Worm (Caenorhabditis elegans) whole organism, L2 larva: Measurements from ENCODE around the gene F44A2.5.
A peak's percentile ranks its signal among the peaks of the same experiment; 100 is the strongest.

ENCODE experiments used
- C34F6.9 ChIP-seq: fragments of 150-350 bp; optimal IDR thresholded peaks from 2 replicates; lab custom pipeline; 2014; ENCODE audit warnings: missing biosample characterization, missing genetic modification characterization
- F13H6.1 ChIP-seq: sonication (generic microtip); optimal IDR thresholded peaks from 2 replicates; lab custom pipeline; 2016; ENCODE audit warnings: missing genetic modification characterization, missing compliant biosample characterization
- R02D3.7 ChIP-seq: fragments of 150-350 bp; optimal IDR thresholded peaks from 2 replicates; lab custom pipeline; 2014; ENCODE audit warnings: missing biosample characterization, missing genetic modification characterization
- Y55F3AM.14 ChIP-seq: fragments of 200-800 bp; sonication (Bioruptor generic); optimal IDR thresholded peaks from 2 replicates; lab custom pipeline; 2018; ENCODE audit warnings: mild to moderate bottlenecking, missing genetic modification characterization, missing compliant biosample characterization
- ZK546.5 ChIP-seq: sonication (generic microtip); optimal IDR thresholded peaks from 2 replicates; lab custom pipeline; 2017; ENCODE audit warnings: missing biosample characterization, missing genetic modification characterization
- alr-1 ChIP-seq: fragments of 150-350 bp; optimal IDR thresholded peaks from 2 replicates; lab custom pipeline; 2014; ENCODE audit warnings: missing biosample characterization, missing genetic modification characterization
- aly-2 ChIP-seq: fragments of 150-350 bp; optimal IDR thresholded peaks from 2 replicates; lab custom pipeline; 2014; ENCODE audit warnings: missing biosample characterization, missing genetic modification characterization
- ama-1 ChIP-seq: fragments of 150-350 bp; optimal IDR thresholded peaks from 2 replicates; lab custom pipeline; 2018; ENCODE audit warnings: inconsistent platforms
- blmp-1 ChIP-seq: sonication (generic microtip); optimal IDR thresholded peaks from 2 replicates; lab custom pipeline; 2017; ENCODE audit warnings: missing genetic modification characterization, mild to moderate bottlenecking, missing compliant biosample characterization, antibody characterized with exemption, moderate library complexity; ENCODE audit not compliant: insufficient read depth
- ceh-16 ChIP-seq: fragments of 150-350 bp; optimal IDR thresholded peaks from 2 replicates; lab custom pipeline; 2014; ENCODE audit warnings: missing biosample characterization, missing genetic modification characterization
- ceh-82 ChIP-seq: fragments of 150-350 bp; optimal IDR thresholded peaks from 2 replicates; lab custom pipeline; 2014; ENCODE audit warnings: missing biosample characterization, missing genetic modification characterization
- dmd-4 ChIP-seq: sonication (generic microtip); optimal IDR thresholded peaks from 2 replicates; lab custom pipeline; 2017; ENCODE audit warnings: missing biosample characterization, missing genetic modification characterization
- egl-27 ChIP-seq: sonication (generic microtip); optimal IDR thresholded peaks from 3 replicates; lab custom pipeline; 2017; ENCODE audit warnings: missing biosample characterization, missing genetic modification reagents, missing genetic modification characterization
- elt-1 ChIP-seq: fragments of 150-350 bp; optimal IDR thresholded peaks from 2 replicates; lab custom pipeline; 2014; ENCODE audit warnings: missing biosample characterization, missing genetic modification characterization
- fos-1 ChIP-seq: fragments of 150-350 bp; optimal IDR thresholded peaks from 2 replicates; lab custom pipeline; 2014; ENCODE audit warnings: missing biosample characterization, missing genetic modification characterization
- gmeb-1 ChIP-seq: fragments of 150-350 bp; optimal IDR thresholded peaks from 2 replicates; lab custom pipeline; 2014; ENCODE audit warnings: missing biosample characterization, missing genetic modification characterization
- lin-11 ChIP-seq: fragments of 150-350 bp; sonication (generic microtip); optimal IDR thresholded peaks from 2 replicates; lab custom pipeline; 2014; ENCODE audit warnings: missing biosample characterization, missing genetic modification characterization, inconsistent platforms, mixed read lengths
- lin-13 ChIP-seq: fragments of 150-350 bp; optimal IDR thresholded peaks from 2 replicates; lab custom pipeline; 2014; ENCODE audit warnings: missing biosample characterization, missing genetic modification reagents, missing genetic modification characterization
- lin-39 ChIP-seq: fragments of 150-350 bp; optimal IDR thresholded peaks from 2 replicates; lab custom pipeline; 2014; ENCODE audit warnings: missing biosample characterization, missing genetic modification reagents, missing genetic modification characterization
- lsy-2 ChIP-seq, 2 experiments: fragments of 150-350 bp in 1 of 2; sonication (generic microtip) in 1 of 2; optimal IDR thresholded peaks; 2 replicates each; lab custom pipeline; 2014 to 2017; ENCODE audit warnings: missing biosample characterization in 2 of 2, missing genetic modification characterization in 2 of 2
- mab-5 ChIP-seq: fragments of 150-350 bp; optimal IDR thresholded peaks from 2 replicates; lab custom pipeline; 2014; ENCODE audit warnings: missing biosample characterization, missing genetic modification characterization
- mdl-1 ChIP-seq, 2 experiments: fragments of 150-350 bp in 1 of 2; sonication (generic microtip) in 1 of 2; optimal IDR thresholded peaks; 2 replicates each; lab custom pipeline; 2017; ENCODE audit warnings: missing biosample characterization in 2 of 2, missing genetic modification characterization in 2 of 2
- nhr-11 ChIP-seq: fragments of 150-350 bp; optimal IDR thresholded peaks from 2 replicates; lab custom pipeline; 2014; ENCODE audit warnings: missing biosample characterization, missing genetic modification characterization
- nhr-129 ChIP-seq: fragments of 150-350 bp; optimal IDR thresholded peaks from 2 replicates; lab custom pipeline; 2014; ENCODE audit warnings: missing biosample characterization, missing genetic modification characterization
- nhr-23 ChIP-seq: fragments of 150-350 bp; optimal IDR thresholded peaks from 2 replicates; lab custom pipeline; 2014; ENCODE audit warnings: missing biosample characterization, missing genetic modification reagents, missing genetic modification characterization
- nhr-25 ChIP-seq: fragments of 150-350 bp; sonication (generic microtip); optimal IDR thresholded peaks from 3 replicates; lab custom pipeline; 2014; ENCODE audit warnings: missing biosample characterization, missing genetic modification characterization
- nhr-6 ChIP-seq: fragments of 150-350 bp; optimal IDR thresholded peaks from 2 replicates; lab custom pipeline; 2014; ENCODE audit warnings: missing biosample characterization, missing genetic modification characterization
- nhr-77 ChIP-seq: fragments of 150-350 bp; optimal IDR thresholded peaks from 2 replicates; lab custom pipeline; 2014; ENCODE audit warnings: missing biosample characterization, missing genetic modification characterization
- peb-1 ChIP-seq: fragments of 150-350 bp; optimal IDR thresholded peaks from 2 replicates; lab custom pipeline; 2014; ENCODE audit warnings: missing biosample characterization, missing genetic modification characterization
- sem-4 ChIP-seq: fragments of 150-350 bp; optimal IDR thresholded peaks from 2 replicates; lab custom pipeline; 2014; ENCODE audit warnings: missing biosample characterization, missing genetic modification reagents, missing genetic modification characterization
- skn-1 ChIP-seq: sonication (generic microtip); optimal IDR thresholded peaks from 2 replicates; lab custom pipeline; 2017; ENCODE audit warnings: missing biosample characterization, missing genetic modification characterization
- sma-3 ChIP-seq: sonication (generic microtip); optimal IDR thresholded peaks from 2 replicates; lab custom pipeline; 2016; ENCODE audit warnings: missing genetic modification reagents, missing genetic modification characterization, missing compliant biosample characterization
- sma-9 ChIP-seq, 2 experiments: fragments of 150-350 bp in 1 of 2; sonication (generic microtip) in 1 of 2; optimal IDR thresholded peaks; 2 replicates each; lab custom pipeline; 2014 to 2016; ENCODE audit warnings: missing genetic modification characterization in 2 of 2, mild to moderate bottlenecking in 1 of 2, missing biosample characterization in 1 of 2, missing compliant biosample characterization in 1 of 2, missing genetic modification reagents in 1 of 2, moderate library complexity in 1 of 2
- unc-39 ChIP-seq: fragments of 150-350 bp; optimal IDR thresholded peaks from 2 replicates; lab custom pipeline; 2014; ENCODE audit warnings: missing biosample characterization, missing genetic modification characterization
- unc-55 ChIP-seq: fragments of 150-350 bp; sonication (generic microtip); optimal IDR thresholded peaks from 3 replicates; lab custom pipeline; 2014; ENCODE audit warnings: missing biosample characterization, missing genetic modification reagents, missing genetic modification characterization
- unc-62 ChIP-seq: fragments of 150-350 bp; optimal IDR thresholded peaks from 2 replicates; lab custom pipeline; 2014; ENCODE audit warnings: missing biosample characterization, missing genetic modification reagents, missing genetic modification characterization
- zag-1 ChIP-seq: fragments of 150-350 bp; optimal IDR thresholded peaks from 2 replicates; lab custom pipeline; 2014; ENCODE audit warnings: missing biosample characterization, missing genetic modification characterization
- ztf-1 ChIP-seq: fragments of 200-800 bp; sonication (Bioruptor generic); conservative IDR thresholded peaks from 2 replicates; pipeline ENCODE4 v1.3.6; 2022; ENCODE audit warnings: missing genetic modification characterization, missing compliant biosample characterization
- ztf-11 ChIP-seq: sonication (generic microtip); optimal IDR thresholded peaks from 2 replicates; lab custom pipeline; 2017; ENCODE audit warnings: missing biosample characterization, missing genetic modification characterization
- ztf-4 ChIP-seq: fragments of 150-350 bp; optimal IDR thresholded peaks from 2 replicates; lab custom pipeline; 2014; ENCODE audit warnings: missing biosample characterization, missing genetic modification characterization

The F44A2.5 gene

DNA sequence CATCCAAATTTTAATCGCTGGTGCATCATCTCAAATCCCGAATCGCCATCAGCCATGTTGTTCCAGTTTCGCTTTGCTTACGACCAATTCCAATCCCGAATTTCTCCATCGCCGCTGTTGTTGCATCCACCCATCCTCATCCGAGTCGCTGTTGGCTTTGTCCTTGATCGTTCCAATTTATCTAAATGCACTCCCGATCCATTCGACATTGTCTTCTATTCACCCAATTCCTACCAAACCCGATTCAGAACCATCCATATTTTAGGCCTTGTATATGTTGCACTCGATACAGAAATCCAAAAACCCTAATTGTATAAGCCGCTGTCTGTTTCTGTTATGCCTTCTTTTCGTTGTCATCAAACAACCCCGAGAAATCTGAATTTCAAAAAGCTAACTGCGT is 42.9 kb downstream of the F44A2.5 start:
- TF ChIP-seq unc-55 (GFP tag; lab: Kevin White, UChicago) (no peak), peb-1 (tag; lab: Kevin White, UChicago) (no peak), nhr-6 (no peak), fos-1 (tag; lab: Kevin White, UChicago) (no peak), ceh-82 (tag; lab: Kevin White, UChicago) (no peak), lin-39 (tag; lab: Kevin White, UChicago) (no peak), lin-11 (no peak), lin-13 (GFP tag; lab: Kevin White, UChicago) (peak; percentile 2), sma-9 (GFP tag; optimal IDR thresholded peaks at IDR 0.05; lab: Kevin White, UChicago) (peak; percentile 31), sma-9 (tag; optimal IDR thresholded peaks at IDR 0.05; lab: Kevin White, UChicago) (no peak), ama-1 (lab: Kevin White, UChicago) (peak; percentile 78), nhr-129 (tag; lab: Kevin White, UChicago) (peak; percentile 42), Y55F3AM.14 (GFP tag; lab: Kevin White, UChicago) (no peak), mdl-1 (tag; optimal IDR thresholded peaks at IDR 0.05; lab: Kevin White, UChicago) (no peak), lsy-2 (tag; optimal IDR thresholded peaks at IDR 0.05; lab: Kevin White, UChicago) (peak in 1 of 2 experiments; percentile 16), sma-3 (GFP tag; lab: Kevin White, UChicago) (peak; percentile 6)

- no peak for TF ChIP-seq C34F6.9
- TF ChIP-seq lin-39 (tag; lab: Kevin White, UChicago) = no peak
- peak; percentile 27 for TF ChIP-seq ztf-4 (tag; lab: Kevin White, UChicago)
- no peak for TF ChIP-seq mdl-1 (tag; optimal IDR thresholded peaks at IDR 0.05; lab: Kevin White, UChicago)
- no peak for TF ChIP-seq lin-13 (GFP tag; lab: Kevin White, UChicago)
- peak; percentile 75 for TF ChIP-seq ama-1 (lab: Kevin White, UChicago)
- TF ChIP-seq nhr-23 (tag; lab: Kevin White, UChicago) = no peak
- TF ChIP-seq ZK546.5 (tag; lab: Kevin White, UChicago) = no peak
- TF ChIP-seq blmp-1 (tag; lab: Kevin White, UChicago) = no peak
- TF ChIP-seq nhr-11 (tag; lab: Kevin White, UChicago) = no peak
- TF ChIP-seq gmeb-1 = peak; percentile 29
- TF ChIP-seq lin-11 = no peak
- no peak for TF ChIP-seq sma-3 (GFP tag; lab: Kevin White, UChicago)
- peak; percentile 1 for TF ChIP-seq unc-55 (GFP tag; lab: Kevin White, UChicago)
- no peak for TF ChIP-seq mab-5 (tag; lab: Kevin White, UChicago)
- no peak for TF ChIP-seq ceh-82 (tag; lab: Kevin White, UChicago)
- TF ChIP-seq ceh-16 (tag; lab: Kevin White, UChicago) = no peak
- TF ChIP-seq nhr-129 (tag; lab: Kevin White, UChicago) = no peak
- TF ChIP-seq nhr-77 (tag; lab: Kevin White, UChicago) = no peak
- TF ChIP-seq sem-4 = no peak
- TF ChIP-seq nhr-25 (tag; lab: Kevin White, UChicago) = no peak
- TF ChIP-seq ztf-1 (GFP tag; lab: Robert Waterston, UW) = no peak
- TF ChIP-seq egl-27 (tag; lab: Kevin White, UChicago) = no peak
- TF ChIP-seq fos-1 (tag; lab: Kevin White, UChicago) = no peak
- no peak for TF ChIP-seq zag-1 (tag; lab: Kevin White, UChicago)
- peak in 1 of 2 experiments; percentile 17 for TF ChIP-seq lsy-2 (tag; optimal IDR thresholded peaks at IDR 0.05; lab: Kevin White, UChicago)
- TF ChIP-seq Y55F3AM.14 (GFP tag; lab: Kevin White, UChicago) = no peak
These were observed 45.7 kb downstream of the F44A2.5 start for ce11 chrV:9342965-9343628.

- no peak for TF ChIP-seq dmd-4 (tag; lab: Kevin White, UChicago)
- TF ChIP-seq mab-5 (tag; lab: Kevin White, UChicago) = peak; percentile 96
- TF ChIP-seq C34F6.9 = peak; percentile 99
- no peak for TF ChIP-seq skn-1 (tag; lab: Kevin White, UChicago)
- TF ChIP-seq elt-1 = no peak
- TF ChIP-seq sem-4 = peak; percentile 96
- peak; percentile 95 for TF ChIP-seq egl-27 (tag; lab: Kevin White, UChicago)
- peak; percentile 43 for TF ChIP-seq aly-2 (tag; lab: Kevin White, UChicago)
- TF ChIP-seq unc-39 (tag; lab: Kevin White, UChicago) = peak; percentile 51
- peak; percentile 100 for TF ChIP-seq sma-3 (GFP tag; lab: Kevin White, UChicago)
- TF ChIP-seq ztf-1 (GFP tag; lab: Robert Waterston, UW) = peak; percentile 94; the same call in 1 of the 2 replicates
- TF ChIP-seq alr-1 (tag; lab: Kevin White, UChicago) = no peak
- TF ChIP-seq gmeb-1 = peak; percentile 92
- peak; percentile 74 for TF ChIP-seq unc-62 (GFP tag; lab: Kevin White, UChicago)
- peak; percentile 98 for TF ChIP-seq nhr-25 (tag; lab: Kevin White, UChicago)
- TF ChIP-seq blmp-1 (tag; lab: Kevin White, UChicago) = peak; percentile 89
- TF ChIP-seq unc-55 (GFP tag; lab: Kevin White, UChicago) = peak; percentile 91
- TF ChIP-seq ZK546.5 (tag; lab: Kevin White, UChicago) = peak; percentile 70
- TF ChIP-seq fos-1 (tag; lab: Kevin White, UChicago) = peak; percentile 95
- TF ChIP-seq nhr-129 (tag; lab: Kevin White, UChicago) = peak; percentile 95
- peak; percentile 64 for TF ChIP-seq R02D3.7
- peak; percentile 99 for TF ChIP-seq F13H6.1 (tag; lab: Kevin White, UChicago)
- TF ChIP-seq lin-11 = peak; percentile 74
- peak; percentile 32 for TF ChIP-seq ztf-11 (tag; lab: Kevin White, UChicago)
- TF ChIP-seq lin-13 (GFP tag; lab: Kevin White, UChicago) = peak; percentile 93
- peak; percentile 30 for TF ChIP-seq nhr-23 (tag; lab: Kevin White, UChicago)
- peak; percentile 59 for TF ChIP-seq lin-39 (tag; lab: Kevin White, UChicago)
These were observed 46.5 kb downstream of the F44A2.5 start, which contains the start of gene tos-1 for ce11 chrV:9343629-9344624. Gene tos-1 (minus strand): TSS chrV:9344203.
